Worm (Caenorhabditis elegans): Measurements from ENCODE around the gene far-6.

DNA sequence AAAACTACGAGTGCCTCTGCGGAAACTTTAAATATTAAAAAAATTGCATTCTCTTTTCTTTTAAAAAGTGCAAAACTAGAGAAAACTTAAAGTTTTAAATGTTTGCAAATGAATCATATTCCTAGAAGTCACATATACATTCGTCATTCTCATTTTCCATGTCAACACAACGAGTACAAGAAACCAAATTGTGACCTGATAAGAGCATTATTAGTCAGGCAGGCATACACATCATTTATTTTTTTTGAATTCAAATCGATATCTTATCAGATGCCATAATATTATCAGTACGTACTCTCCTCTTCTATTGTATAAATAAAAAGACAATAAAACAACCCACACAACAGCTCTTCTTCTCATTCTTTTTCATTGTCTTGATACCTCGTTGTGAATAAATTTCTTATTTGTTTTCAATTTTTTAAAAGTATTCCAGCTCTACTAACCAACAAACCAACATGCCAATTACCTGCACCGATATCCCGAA lies 19.1 kb downstream of the far-6 start, which contains the start of gene W02A2.9:
- TF ChIP-seq W03F9.2 (tag; optimal IDR thresholded peaks at IDR 0.05) (no peak), him-1 (tag; optimal IDR thresholded peaks at IDR 0.05) (no peak), dao-5 (tag; optimal IDR thresholded peaks at IDR 0.05) (no peak)

All from whole organism, L4/young adult.